Worm (Caenorhabditis elegans): ENCODE data around the gene parg-1.
"Not testable (repeated sequence)": the region's sequence is repeated elsewhere in the genome, so short reads cannot be mapped to it uniquely, and the experiment has no call there.

parg-1 gene

ce11 chrIV:8715032-8715431, 31.0 kb upstream of the parg-1 start, which contains the start of the genes parg-2 and ipla-5:
Gene parg-2 (minus strand): TSS chrIV:8715132.
Gene ipla-5 (plus strand): TSS chrIV:8715247.
- TF ChIP-seq hpl-2 (GFP tag; optimal IDR thresholded peaks at IDR 0.05); hlh-17 (GFP tag; optimal IDR thresholded peaks at IDR 0.05; ENCODE audit: borderline replicate concordance); nhr-12 (tag; optimal IDR thresholded peaks at IDR 0.05): not testable (repeated sequence)

DNA sequence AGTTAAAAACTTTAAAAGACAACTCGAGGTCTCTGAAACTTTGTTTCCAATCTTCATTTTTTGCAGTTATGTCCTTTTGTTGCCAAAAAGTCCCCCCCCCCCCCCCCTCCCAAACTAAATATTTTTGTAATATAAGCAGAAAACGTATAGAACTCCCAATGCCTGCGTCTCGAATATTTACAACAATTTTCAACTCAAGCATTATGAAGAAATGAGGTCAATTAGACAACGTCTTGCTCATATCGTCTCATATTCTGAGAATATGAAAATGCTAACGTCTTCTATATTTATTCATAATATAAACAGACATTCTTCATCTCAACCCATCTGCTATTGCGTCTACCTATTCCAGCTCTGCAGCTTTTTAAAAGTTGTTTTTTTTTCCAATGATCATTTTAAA, 27.9 kb upstream of the parg-1 start, which contains the start of gene H23L24.1:
Gene H23L24.1, plus strand, starts transcription at position 301 of the 400 bp plus-strand sequence.
- TF ChIP-seq nhr-77 (tag; optimal IDR thresholded peaks at IDR 0.05) = no peak
- TF ChIP-seq tlp-1 (tag; optimal IDR thresholded peaks at IDR 0.05) = no peak
- TF ChIP-seq fkh-10 (GFP tag; optimal IDR thresholded peaks at IDR 0.05) = no peak
- no peak for TF ChIP-seq aly-2 (tag; optimal IDR thresholded peaks at IDR 0.05)
- no peak for TF ChIP-seq Y116A8C.19 (tag; optimal IDR thresholded peaks at IDR 0.05; ENCODE audit: borderline replicate concordance)
- TF ChIP-seq ama-1 (optimal IDR thresholded peaks at IDR 0.05) = no peak
- no peak for TF ChIP-seq nhr-28 (tag; optimal IDR thresholded peaks at IDR 0.05)
- no peak for TF ChIP-seq elt-3 (tag; optimal IDR thresholded peaks at IDR 0.05)

DNA sequence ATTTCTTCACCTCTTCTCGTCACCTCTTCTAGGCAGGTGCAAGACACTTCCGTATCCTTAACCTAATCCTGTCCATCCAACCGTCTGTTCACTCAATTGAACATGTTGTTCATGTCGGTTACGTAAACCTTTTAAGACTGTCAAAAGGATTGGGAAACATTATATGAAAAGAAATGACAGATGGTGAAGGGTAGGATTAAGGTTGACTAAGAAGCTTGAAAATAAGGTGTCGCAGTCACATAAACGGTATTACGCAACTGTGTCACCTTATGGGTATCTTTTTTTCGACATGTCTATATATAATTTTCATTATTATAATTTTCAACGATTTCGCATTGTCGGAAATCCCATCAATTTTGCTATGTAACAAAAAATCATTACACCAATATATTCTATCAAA, 23.3 kb upstream of the parg-1 start:
- TF ChIP-seq blmp-1 (tag; optimal IDR thresholded peaks at IDR 0.05) = no peak
- TF ChIP-seq efl-1 (optimal IDR thresholded peaks at IDR 0.05) = no peak
- no peak for TF ChIP-seq efl-1 (GFP tag; optimal IDR thresholded peaks at IDR 0.05 in 1 of 2)
- no peak for TF ChIP-seq jun-1 (tag; optimal IDR thresholded peaks at IDR 0.05)
- no peak for TF ChIP-seq nhr-90 (tag; optimal IDR thresholded peaks at IDR 0.05; ENCODE audit: poor library complexity)
- no peak for TF ChIP-seq hpl-2 (GFP tag; optimal IDR thresholded peaks at IDR 0.05)
- no peak for TF ChIP-seq egl-27 (tag; optimal IDR thresholded peaks at IDR 0.05)
- TF ChIP-seq nhr-76 (tag; optimal IDR thresholded peaks at IDR 0.05) = no peak
- TF ChIP-seq lir-3 (tag; optimal IDR thresholded peaks at IDR 0.05; ENCODE audit: poor library complexity) = no peak

DNA sequence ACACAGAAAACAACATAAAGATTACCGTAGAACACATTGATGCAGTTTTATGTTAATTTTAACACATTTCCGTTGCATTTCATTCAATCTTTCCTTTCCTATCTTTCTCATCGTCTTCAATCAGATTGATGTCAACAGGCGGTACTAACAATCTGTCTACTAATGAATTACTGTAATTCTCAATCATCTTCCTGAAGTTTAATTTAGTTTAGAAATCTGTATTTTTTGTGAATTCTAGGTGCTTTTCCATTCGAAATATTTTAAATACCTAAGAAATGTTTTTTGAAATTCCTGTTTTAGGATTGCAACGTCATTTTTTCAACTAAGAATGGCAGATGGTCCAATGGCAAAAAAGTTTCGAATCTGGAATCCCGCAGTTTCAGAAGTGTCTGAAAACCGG, 22.3 kb upstream of the parg-1 start, which contains the start of gene F21D5.9:
Gene F21D5.9, plus strand, starts transcription at position 301 of the 400 bp plus-strand sequence.
- TF ChIP-seq sptf-1 (tag; optimal IDR thresholded peaks at IDR 0.05) (no peak), unc-30 (tag; optimal IDR thresholded peaks at IDR 0.05) (no peak), ztf-11 (tag; optimal IDR thresholded peaks at IDR 0.05) (no peak), fkh-8 (tag; optimal IDR thresholded peaks at IDR 0.05) (no peak), ceh-82 (tag; optimal IDR thresholded peaks at IDR 0.05) (no peak)

- TF ChIP-seq nhr-28 (tag; optimal IDR thresholded peaks at IDR 0.05) (no peak), efl-1 (optimal IDR thresholded peaks at IDR 0.05) (no peak), efl-1 (GFP tag; optimal IDR thresholded peaks at IDR 0.05 in 1 of 2) (peak in 1 of 2 experiments; percentile 16)
These were observed 21.1 kb upstream of the parg-1 start for ce11 chrIV:8724907-8725306.

ce11 chrIV:8725345-8725744, 20.7 kb upstream of the parg-1 start, which contains the start of gene pgm-3:
Gene pgm-3 (plus strand): TSS chrIV:8725722.
- TF ChIP-seq unc-86 (tag; optimal IDR thresholded peaks at IDR 0.05) (no peak), aly-2 (tag; optimal IDR thresholded peaks at IDR 0.05) (no peak), C16A3.4 (tag; optimal IDR thresholded peaks at IDR 0.05) (no peak), unc-98 (GFP tag; IDR thresholded peaks at IDR 0.05) (no peak), ets-5 (GFP tag; IDR thresholded peaks at IDR 0.05) (no peak), mdl-1 (tag; optimal IDR thresholded peaks at IDR 0.05) (no peak), dpl-1 (GFP tag; optimal IDR thresholded peaks at IDR 0.05) (peak in 1 of 3 experiments; percentile 1), dsc-1 (tag; optimal IDR thresholded peaks at IDR 0.05) (no peak), snpc-4 (tag; optimal IDR thresholded peaks at IDR 0.05) (no peak), egl-27 (tag; optimal IDR thresholded peaks at IDR 0.05) (no peak), nhr-77 (tag; optimal IDR thresholded peaks at IDR 0.05) (no peak), ztf-4 (tag; optimal IDR thresholded peaks at IDR 0.05) (no peak), lin-39 (tag; optimal IDR thresholded peaks at IDR 0.05) (no peak), vab-15 (tag; optimal IDR thresholded peaks at IDR 0.05) (no peak), F16B12.6 (tag; optimal IDR thresholded peaks at IDR 0.05) (no peak), fos-1 (tag; optimal IDR thresholded peaks at IDR 0.05) (no peak), zag-1 (tag; optimal IDR thresholded peaks at IDR 0.05) (no peak), ceh-82 (tag; optimal IDR thresholded peaks at IDR 0.05) (no peak), blmp-1 (tag; optimal IDR thresholded peaks at IDR 0.05) (peak; percentile 75), nhr-28 (tag; optimal IDR thresholded peaks at IDR 0.05) (no peak), hlh-4 (tag; optimal IDR thresholded peaks at IDR 0.05) (no peak), alr-1 (tag; optimal IDR thresholded peaks at IDR 0.05; ENCODE audit: borderline replicate concordance) (no peak), tbx-2 (tag; optimal IDR thresholded peaks at IDR 0.05) (no peak), egl-13 (tag; optimal IDR thresholded peaks at IDR 0.05) (no peak), lin-35 (GFP tag; optimal IDR thresholded peaks at IDR 0.05) (peak in 1 of 2 experiments; percentile 57)

All from whole organism, L1 larva.